Worm (Caenorhabditis elegans) whole organism, late embryonic: Measurements from ENCODE around the gene fbxa-128.

Experiments used
- F13H6.1 ChIP-seq: sonication (generic microtip); optimal IDR thresholded peaks from 2 replicates; lab custom pipeline; 2016; ENCODE audit warnings: missing genetic modification characterization, missing compliant biosample characterization
- ama-1 ChIP-seq: fragments of 150-350 bp; optimal IDR thresholded peaks from 2 replicates; lab custom pipeline; 2014
- ceh-6 ChIP-seq: fragments of 200-800 bp; sonication (Bioruptor generic); optimal IDR thresholded peaks from 2 replicates; lab custom pipeline; 2018; ENCODE audit warnings: mild to moderate bottlenecking, missing genetic modification characterization, missing compliant biosample characterization
- dmd-4 ChIP-seq: sonication (generic microtip); optimal IDR thresholded peaks from 2 replicates; lab custom pipeline; 2016; ENCODE audit warnings: borderline replicate concordance, missing genetic modification characterization, missing compliant biosample characterization
- ets-4 ChIP-seq: sonication (generic microtip); optimal IDR thresholded peaks from 2 replicates; lab custom pipeline; 2016; ENCODE audit warnings: missing genetic modification characterization, missing compliant biosample characterization
- fkh-6 ChIP-seq: sonication (generic microtip); optimal IDR thresholded peaks from 2 replicates; lab custom pipeline; 2016; ENCODE audit warnings: missing genetic modification characterization, missing compliant biosample characterization
- hlh-13 ChIP-seq: fragments of 200-800 bp; sonication (Bioruptor generic); optimal IDR thresholded peaks from 2 replicates; lab custom pipeline; 2018; ENCODE audit warnings: mild to moderate bottlenecking, missing genetic modification characterization, missing compliant biosample characterization
- lim-6 ChIP-seq: sonication (generic microtip); optimal IDR thresholded peaks from 2 replicates; lab custom pipeline; 2016; ENCODE audit warnings: missing genetic modification characterization, missing compliant biosample characterization
- odd-2 ChIP-seq: sonication (generic microtip); optimal IDR thresholded peaks from 2 replicates; lab custom pipeline; 2017; ENCODE audit warnings: antibody characterized with exemption, mild to moderate bottlenecking, missing genetic modification characterization, missing compliant biosample characterization
- rnt-1 ChIP-seq: sonication (generic microtip); optimal IDR thresholded peaks from 2 replicates; lab custom pipeline; 2016; ENCODE audit warnings: missing genetic modification characterization, missing compliant biosample characterization
- unc-55 ChIP-seq: sonication (generic microtip); optimal IDR thresholded peaks from 2 replicates; lab custom pipeline; 2017; ENCODE audit warnings: missing biosample characterization, missing genetic modification reagents, missing genetic modification characterization
- ztf-16 ChIP-seq: sonication (generic microtip); optimal IDR thresholded peaks from 2 replicates; lab custom pipeline; 2017; ENCODE audit warnings: missing genetic modification characterization, missing compliant biosample characterization

DNA sequence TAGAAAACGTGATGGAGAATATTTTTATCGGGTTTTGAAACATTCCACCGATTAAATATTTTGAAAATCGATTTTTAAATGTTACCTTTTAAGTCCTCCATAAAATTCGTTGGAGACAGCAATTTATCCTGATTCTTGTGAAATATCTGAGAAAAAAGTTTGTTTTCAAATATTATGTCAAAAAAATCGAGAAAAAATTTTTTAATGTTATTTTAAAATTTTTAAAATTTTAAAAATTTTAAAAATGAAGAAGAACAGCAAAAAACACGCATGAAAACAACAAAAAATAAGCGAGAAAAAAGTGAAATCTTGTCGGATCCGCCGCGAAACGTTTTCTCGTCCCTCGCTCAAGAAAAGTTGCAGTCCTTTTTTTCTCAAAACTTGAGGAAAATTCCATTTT is 11.4 kb downstream of the fbxa-128 start, which contains the start of gene Y48A6C.8:
- TF ChIP-seq fkh-6 = no peak
- no peak for TF ChIP-seq ztf-16 (tag; lab: Kevin White, UChicago)
- no peak for TF ChIP-seq ama-1 (lab: Kevin White, UChicago)
- TF ChIP-seq F13H6.1 (tag; lab: Kevin White, UChicago) = no peak
- no peak for TF ChIP-seq odd-2 (tag; lab: Kevin White, UChicago)
- no peak for TF ChIP-seq rnt-1
- TF ChIP-seq dmd-4 (tag; lab: Kevin White, UChicago) = no peak
- no peak for TF ChIP-seq unc-55 (GFP tag; lab: Kevin White, UChicago)
- TF ChIP-seq lim-6 (tag; lab: Kevin White, UChicago) = no peak
- no peak for TF ChIP-seq ceh-6
- TF ChIP-seq ets-4 = no peak
- TF ChIP-seq hlh-13 = no peak
